Fruit fly (Drosophila melanogaster): ENCODE measurements around the gene CG14270.
A peak's percentile ranks its signal among the peaks of the same experiment; 100 is the strongest.

CG14270 gene

dm6 chrX:3460140-3460642, 25.0 kb downstream of the CG14270 start, which contains the start of the genes CG16782 and CG10801:
Gene CG16782 (minus strand): TSS chrX:3460240.
Gene CG10801 (plus strand): TSS chrX:3460592.
- TF ChIP-seq CG17801 (GFP tag; optimal IDR thresholded peaks at IDR 0.05; ENCODE audit: partially characterized antibody) = no peak

- peak; percentile 14 for TF ChIP-seq CG17801 (GFP tag; optimal IDR thresholded peaks at IDR 0.05; ENCODE audit: partially characterized antibody)
Measured at dm6 chrX:3458491-3458890, 26.7 kb downstream of the CG14270 start.

DNA sequence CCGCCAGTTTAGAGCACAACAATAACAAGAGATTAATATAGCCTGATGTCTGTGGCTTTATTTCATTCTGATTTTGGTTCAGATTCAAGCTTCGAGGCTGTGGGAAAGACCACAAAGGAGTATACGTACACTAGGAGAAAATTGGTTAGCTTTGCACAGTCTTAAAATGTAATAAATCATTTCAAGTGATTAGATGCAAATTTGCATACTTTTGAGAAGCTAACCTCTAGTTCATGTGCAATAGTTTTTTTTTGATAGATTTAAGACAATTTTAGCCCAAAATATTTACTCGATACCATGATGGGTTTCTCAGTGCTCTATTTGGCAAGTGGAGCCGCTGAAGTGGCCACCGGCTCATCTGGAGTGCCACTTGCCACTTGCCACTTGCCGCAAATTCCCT, 27.7 kb downstream of the CG14270 start:
- TF ChIP-seq CG17801 (GFP tag; optimal IDR thresholded peaks at IDR 0.05; ENCODE audit: partially characterized antibody) = no peak

dm6 chrX:3455431-3456001, 29.7 kb downstream of the CG14270 start:
- no peak for TF ChIP-seq CG17801 (GFP tag; optimal IDR thresholded peaks at IDR 0.05; ENCODE audit: partially characterized antibody)

- TF ChIP-seq CG17801 (GFP tag; optimal IDR thresholded peaks at IDR 0.05; ENCODE audit: partially characterized antibody) = no peak
Measured at dm6 chrX:3454715-3455114, 30.5 kb downstream of the CG14270 start.

- TF ChIP-seq CG17801 (GFP tag; optimal IDR thresholded peaks at IDR 0.05; ENCODE audit: partially characterized antibody) = no peak
Measured at dm6 chrX:3453038-3453819, 31.9 kb downstream of the CG14270 start.

dm6 chrX:3451916-3452315, 33.3 kb downstream of the CG14270 start:
- TF ChIP-seq CG17801 (GFP tag; optimal IDR thresholded peaks at IDR 0.05; ENCODE audit: partially characterized antibody) = no peak

DNA sequence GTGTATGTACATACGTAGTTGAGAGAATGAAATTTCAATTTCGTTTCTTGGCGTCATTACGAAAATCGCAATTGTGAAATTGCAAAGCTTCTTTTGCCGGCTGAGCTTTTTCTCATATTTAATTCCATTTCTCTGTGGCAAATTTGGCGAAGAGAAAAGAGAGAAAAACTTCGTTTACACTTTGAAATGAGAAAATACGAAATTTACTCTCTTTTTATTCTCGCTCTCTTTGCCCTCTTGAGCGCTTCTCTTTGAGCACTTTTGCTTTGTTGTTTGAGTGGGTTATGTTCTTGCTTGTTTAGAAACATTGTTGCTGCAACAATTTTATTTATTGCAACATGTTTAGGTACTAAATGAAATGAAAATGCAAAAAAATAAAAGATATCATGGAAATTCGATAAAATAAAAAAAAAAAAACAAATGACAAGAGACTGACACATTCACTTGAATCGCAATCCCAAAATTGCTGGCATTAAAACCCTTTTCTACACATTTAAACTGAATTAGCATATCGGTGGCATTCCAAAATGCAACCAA, 33.9 kb downstream of the CG14270 start:
- no peak for TF ChIP-seq CG17801 (GFP tag; optimal IDR thresholded peaks at IDR 0.05; ENCODE audit: partially characterized antibody)

DNA sequence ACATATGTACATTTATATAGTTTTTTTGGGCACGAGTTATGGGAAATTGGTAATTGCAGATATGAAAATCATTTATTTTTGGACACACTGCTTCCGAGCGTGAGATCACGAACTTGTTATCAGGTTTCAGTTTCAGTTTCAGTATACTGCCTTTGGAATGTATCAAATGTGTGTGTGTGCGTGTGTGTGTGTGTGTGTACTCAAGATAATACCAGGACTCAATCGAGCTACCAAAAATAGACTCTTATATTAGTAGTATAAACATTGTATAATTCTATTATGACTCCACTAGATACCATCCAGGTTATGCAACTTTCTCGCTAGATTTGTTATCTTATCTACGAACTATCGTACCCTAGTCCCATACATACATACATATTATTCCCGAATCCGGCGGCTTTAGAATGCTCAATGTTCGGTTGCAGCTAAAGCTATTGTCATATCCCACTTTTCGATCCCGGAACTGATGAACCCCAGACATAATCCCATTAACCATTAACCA, 36.2 kb downstream of the CG14270 start, which contains the start of gene CG12535:
CG12535 (minus strand) TSS at position 51 of the 502 bp plus-strand sequence.
- TF ChIP-seq CG17801 (GFP tag; optimal IDR thresholded peaks at IDR 0.05; ENCODE audit: partially characterized antibody) = no peak

DNA sequence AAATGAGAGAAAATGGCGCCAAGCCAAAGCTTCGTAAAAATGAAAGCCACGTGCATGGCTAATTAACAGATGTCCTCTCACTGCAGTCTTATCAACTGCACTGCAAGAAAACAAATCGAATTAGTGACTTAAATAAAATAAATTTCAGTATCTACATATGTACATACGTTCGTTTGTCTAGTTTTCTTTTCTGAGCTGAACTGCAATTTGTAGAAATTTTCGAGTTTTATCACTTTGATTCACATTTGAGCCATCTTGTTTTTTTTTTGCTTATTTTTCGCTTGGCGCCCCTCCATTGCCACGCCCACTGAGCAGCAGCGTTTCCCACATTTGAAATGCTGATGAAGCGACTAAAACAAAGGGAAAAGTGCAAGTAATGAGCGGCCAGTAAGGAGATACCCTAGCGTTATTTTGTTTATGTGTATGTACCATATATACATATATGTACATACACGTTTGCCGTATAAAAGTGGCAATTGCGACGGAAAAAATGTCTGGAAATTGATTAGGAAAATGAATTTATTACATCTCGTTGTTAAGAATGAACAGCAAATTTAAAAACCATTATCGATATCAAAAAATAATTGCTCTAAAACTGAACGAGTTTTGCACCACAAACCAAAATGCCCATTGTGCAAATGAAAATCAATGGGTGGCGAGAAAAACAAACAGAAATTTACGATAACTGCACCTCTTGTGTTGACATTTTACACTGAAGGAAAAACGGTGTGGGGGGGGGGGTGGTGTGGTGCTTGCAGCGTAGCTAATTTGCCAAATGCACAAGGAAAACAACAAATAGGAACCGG, 37.3 kb downstream of the CG14270 start:
- TF ChIP-seq CG17801 (GFP tag; optimal IDR thresholded peaks at IDR 0.05; ENCODE audit: partially characterized antibody) = peak; percentile 64

DNA sequence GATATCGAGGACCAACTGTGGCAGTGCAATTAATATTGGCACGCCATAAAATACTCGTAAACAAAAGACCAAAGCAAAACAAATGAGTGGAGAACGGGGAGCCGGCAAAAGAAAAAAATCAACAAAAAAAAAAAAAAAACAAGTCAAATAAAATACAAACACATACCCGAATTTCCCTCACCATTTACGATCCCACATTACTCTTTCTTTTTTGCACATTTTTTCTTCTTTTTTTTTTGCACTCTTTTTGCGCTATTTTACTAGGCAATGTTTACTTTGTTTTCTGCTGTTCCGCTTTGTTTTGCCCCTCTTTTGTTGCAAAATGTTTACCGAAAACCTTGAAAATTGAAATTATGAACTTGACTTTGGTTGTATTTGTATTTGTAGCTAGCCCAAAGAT, 38.5 kb downstream of the CG14270 start:
- peak; percentile 81 for TF ChIP-seq CG17801 (GFP tag; optimal IDR thresholded peaks at IDR 0.05; ENCODE audit: partially characterized antibody)

DNA sequence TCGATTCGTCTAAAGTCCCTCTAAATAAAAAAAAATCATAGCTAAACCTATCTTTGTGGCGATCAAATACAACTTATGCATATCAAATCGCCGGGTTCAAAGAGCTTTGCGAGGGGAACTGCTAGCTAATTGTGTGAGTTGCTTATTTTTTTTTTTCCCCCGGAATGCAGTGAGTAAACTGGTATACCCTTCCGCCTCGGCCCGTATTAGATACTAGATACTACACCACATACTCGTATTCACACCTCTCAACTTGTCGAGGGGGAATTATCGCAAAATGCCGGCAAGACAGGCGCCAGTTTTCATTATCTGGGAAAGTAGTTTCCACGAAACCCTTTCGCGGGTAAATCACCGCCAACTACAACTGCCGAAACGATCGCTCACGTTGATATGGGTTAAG, 39.0 kb downstream of the CG14270 start:
- TF ChIP-seq CG17801 (GFP tag; optimal IDR thresholded peaks at IDR 0.05; ENCODE audit: partially characterized antibody) = no peak

DNA sequence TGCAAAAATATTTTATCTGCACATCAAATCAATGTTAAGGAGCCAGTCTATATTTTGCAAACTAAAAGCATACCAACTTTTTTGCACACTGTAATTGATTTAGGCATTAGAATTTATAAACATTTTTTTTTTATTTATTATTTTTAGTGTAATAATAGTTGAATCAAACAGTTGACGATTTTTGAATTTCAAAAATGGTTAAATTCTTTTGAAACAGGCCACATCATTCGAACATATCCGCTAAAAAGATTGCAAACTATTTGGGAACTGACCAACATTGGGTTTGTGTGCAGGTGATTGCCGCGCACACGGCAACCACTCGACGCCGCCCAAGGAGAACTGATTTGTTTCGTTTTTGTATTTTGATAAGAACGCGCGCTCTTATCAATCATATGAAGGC, 40.4 kb downstream of the CG14270 start:
- TF ChIP-seq CG17801 (GFP tag; optimal IDR thresholded peaks at IDR 0.05; ENCODE audit: partially characterized antibody) = no peak

dm6 chrX:3443902-3444301, 41.3 kb downstream of the CG14270 start:
- TF ChIP-seq CG17801 (GFP tag; optimal IDR thresholded peaks at IDR 0.05; ENCODE audit: partially characterized antibody) = no peak
